Fruit fly (Drosophila melanogaster): ENCODE data around the gene inaF-D.

- no peak for TF ChIP-seq pan (optimal IDR thresholded peaks at IDR 0.05)
- no peak for TF ChIP-seq usp (GFP tag; optimal IDR thresholded peaks at IDR 0.05)
Measured at dm6 chrX:11689669-11690068, 39.2 kb downstream of the inaF-D start.

Measured in whole organism.